Fruit fly (Drosophila melanogaster): ENCODE data around the gene Prosbeta5R2.

The Prosbeta5R2 gene

dm6 chr2L:17963071-17963567, 27.1 kb upstream of the Prosbeta5R2 start, which contains the start of gene CG5674 (continued):
- TF ChIP-seq CG9817 (tag; optimal IDR thresholded peaks at IDR 0.05) (peak; percentile 43), lilli (GFP tag; optimal IDR thresholded peaks at IDR 0.05) (no peak), Dip2 (GFP tag; IDR thresholded peaks at IDR 0.05) (no peak), CG11560 (tag; IDR thresholded peaks at IDR 0.05) (peak; percentile 88), abd-A (tag; optimal IDR thresholded peaks at IDR 0.05) (no peak), esg (GFP tag; conservative IDR thresholded peaks at IDR 0.05) (peak; percentile 49), mld (GFP tag; IDR thresholded peaks at IDR 0.05; ENCODE audit: partially characterized antibody) (peak; percentile 85), Lpt (GFP tag; optimal IDR thresholded peaks at IDR 0.05) (no peak), D19A (tag; optimal IDR thresholded peaks at IDR 0.05) (no peak), CG10209 (GFP tag; optimal IDR thresholded peaks at IDR 0.05) (no peak), Chrac-16 (GFP tag; optimal IDR thresholded peaks at IDR 0.05) (peak; percentile 40), CG8089 (GFP tag; optimal IDR thresholded peaks at IDR 0.05) (peak; percentile 48), z (GFP tag; IDR thresholded peaks at IDR 0.05) (no peak), sima (GFP tag; optimal IDR thresholded peaks at IDR 0.05) (no peak), CG17186 (GFP tag; optimal IDR thresholded peaks at IDR 0.05) (peak; percentile 23), CG8944 (GFP tag; optimal IDR thresholded peaks at IDR 0.05) (peak; percentile 42), Poxn (GFP tag; IDR thresholded peaks at IDR 0.05) (no peak), Hr3 (GFP tag; optimal IDR thresholded peaks at IDR 0.05) (peak; percentile 43), CG17361 (GFP tag; IDR thresholded peaks at IDR 0.05) (no peak), lab (GFP tag; optimal IDR thresholded peaks at IDR 0.05) (no peak), CG10274 (GFP tag; optimal IDR thresholded peaks at IDR 0.05) (no peak), sna (GFP tag; IDR thresholded peaks at IDR 0.05; ENCODE audit: partially characterized antibody) (peak; percentile 83), CG1603 (tag; optimal IDR thresholded peaks at IDR 0.05) (no peak), CG2712 (tag; optimal IDR thresholded peaks at IDR 0.05) (no peak), CG4282 (GFP tag; optimal IDR thresholded peaks at IDR 0.05) (no peak), CG4707 (GFP tag; optimal IDR thresholded peaks at IDR 0.05) (no peak), CG1647 (GFP tag; optimal IDR thresholded peaks at IDR 0.05) (no peak), row (GFP tag; IDR thresholded peaks at IDR 0.05) (peak; percentile 62; the same call in 2 of the 3 replicates), CG9727 (GFP tag; optimal IDR thresholded peaks at IDR 0.05) (peak; percentile 38), CG9215 (GFP tag; IDR thresholded peaks at IDR 0.05) (peak; percentile 58), Ets65A (GFP tag) (peak; percentile 95), mirr (GFP tag; optimal IDR thresholded peaks at IDR 0.05) (no peak), tap (tag; optimal IDR thresholded peaks at IDR 0.05) (no peak), hb (GFP tag; IDR thresholded peaks at IDR 0.05; ENCODE audit: partially characterized antibody) (peak; percentile 87), dati (GFP tag; IDR thresholded peaks at IDR 0.05) (no peak), CG14860 (GFP tag; IDR thresholded peaks at IDR 0.05; ENCODE audit: partially characterized antibody) (peak; percentile 65), CG18262 (tag; optimal IDR thresholded peaks at IDR 0.05) (no peak), gcm (GFP tag; optimal IDR thresholded peaks at IDR 0.05) (no peak), ttk (GFP tag; IDR thresholded peaks at IDR 0.05) (peak; percentile 13; the same call in 1 of the 2 replicates), Med (GFP tag) (no peak), sisA (GFP tag; IDR thresholded peaks at IDR 0.05) (peak; percentile 48), ro (GFP tag; IDR thresholded peaks at IDR 0.05) (no peak), CG15269 (tag; optimal IDR thresholded peaks at IDR 0.05) (no peak), Ptx1 (GFP tag; IDR thresholded peaks at IDR 0.05) (peak; percentile 69), ato (GFP tag; IDR thresholded peaks at IDR 0.05; ENCODE audit: partially characterized antibody) (peak; percentile 89), chinmo (GFP tag; IDR thresholded peaks at IDR 0.05; ENCODE audit: partially characterized antibody) (peak; percentile 86; the same call in 3 of the 4 replicates), CG4820 (GFP tag; optimal IDR thresholded peaks at IDR 0.05) (peak; percentile 30), CG16815 (GFP tag; optimal IDR thresholded peaks at IDR 0.05) (no peak), Meics (GFP tag; optimal IDR thresholded peaks at IDR 0.05) (peak; percentile 35), gsb-n (tag; optimal IDR thresholded peaks at IDR 0.05) (no peak), wor (GFP tag; IDR thresholded peaks at IDR 0.05) (no peak)
